Worm (Caenorhabditis elegans) whole organism, early embryonic: Measurements from ENCODE around the gene snt-2.

Source experiments
- B0310.2 ChIP-seq: sonication (generic microtip); optimal IDR thresholded peaks from 2 replicates; lab custom pipeline; 2016; ENCODE audit warnings: mild to moderate bottlenecking, missing genetic modification characterization, missing compliant biosample characterization
- F13C5.2 ChIP-seq: sonication (generic microtip); optimal IDR thresholded peaks from 2 replicates; lab custom pipeline; 2017; ENCODE audit warnings: mild to moderate bottlenecking, missing genetic modification characterization, inconsistent platforms, missing compliant biosample characterization
- aly-1 ChIP-seq: sonication (generic microtip); optimal IDR thresholded peaks from 2 replicates; lab custom pipeline; 2016; ENCODE audit warnings: missing genetic modification characterization, missing compliant biosample characterization
- ama-1 ChIP-seq: fragments of 150-350 bp; optimal IDR thresholded peaks from 2 replicates; lab custom pipeline; 2014
- ceh-13 ChIP-seq: fragments of 200-800 bp; sonication (Bioruptor generic); optimal IDR thresholded peaks from 2 replicates; lab custom pipeline; 2018; ENCODE audit warnings: mild to moderate bottlenecking, missing genetic modification characterization, missing compliant biosample characterization
- ceh-36 ChIP-seq: sonication (generic microtip); optimal IDR thresholded peaks from 2 replicates; lab custom pipeline; 2016; ENCODE audit warnings: missing genetic modification characterization, inconsistent platforms, missing compliant biosample characterization
- ets-7 ChIP-seq: sonication (generic microtip); optimal IDR thresholded peaks from 2 replicates; lab custom pipeline; 2016; ENCODE audit warnings: missing genotype, missing genetic modification characterization, missing compliant biosample characterization
- flt-1 ChIP-seq: fragments of 200-800 bp; sonication (Bioruptor generic); IDR thresholded peaks from 2 replicates; pipeline ENCODE4 v1.3.6; 2022; ENCODE audit warnings: missing genetic modification characterization, missing compliant biosample characterization
- hmbx-1 ChIP-seq: sonication (generic microtip); optimal IDR thresholded peaks from 2 replicates; lab custom pipeline; 2016; ENCODE audit warnings: mild to moderate bottlenecking, missing genetic modification characterization, missing compliant biosample characterization
- hmg-4 ChIP-seq: fragments of 200-800 bp; sonication (Bioruptor generic); optimal IDR thresholded peaks from 2 replicates; lab custom pipeline; 2018; ENCODE audit warnings: mild to moderate bottlenecking, missing genetic modification characterization, missing compliant biosample characterization
- hnd-1 ChIP-seq: sonication (generic microtip); optimal IDR thresholded peaks from 2 replicates; lab custom pipeline; 2016; ENCODE audit warnings: missing genetic modification characterization, missing compliant biosample characterization
- pes-1 ChIP-seq: fragments of 200-800 bp; sonication (Bioruptor generic); IDR thresholded peaks from 2 replicates; pipeline ENCODE4 v1.3.6; 2022; ENCODE audit warnings: missing genetic modification reagents, missing genetic modification characterization, missing compliant biosample characterization
- scrt-1 ChIP-seq: fragments of 200-800 bp; sonication (Bioruptor generic); IDR thresholded peaks from 2 replicates; pipeline ENCODE4 v1.3.6; 2022; ENCODE audit warnings: missing genetic modification characterization, missing compliant biosample characterization
- sea-1 ChIP-seq: fragments of 200-800 bp; sonication (Bioruptor generic); conservative IDR thresholded peaks from 2 replicates; pipeline ENCODE4 v1.3.6; 2022; ENCODE audit warnings: missing genetic modification characterization, missing compliant biosample characterization
- tbx-11 ChIP-seq: fragments of 200-800 bp; sonication (Bioruptor generic); IDR thresholded peaks from 2 replicates; pipeline ENCODE4 v1.3.6; 2022; ENCODE audit warnings: missing genetic modification characterization, missing compliant biosample characterization
- tbx-37 ChIP-seq: fragments of 200-800 bp; sonication (Bioruptor generic); conservative IDR thresholded peaks from 2 replicates; pipeline ENCODE4 v1.3.6; 2022; ENCODE audit warnings: missing genetic modification reagents, missing genetic modification characterization, missing compliant biosample characterization
- tra-4 ChIP-seq: sonication (generic microtip); optimal IDR thresholded peaks from 2 replicates; lab custom pipeline; 2017; ENCODE audit warnings: missing genetic modification characterization, missing compliant biosample characterization

Gene snt-2

DNA sequence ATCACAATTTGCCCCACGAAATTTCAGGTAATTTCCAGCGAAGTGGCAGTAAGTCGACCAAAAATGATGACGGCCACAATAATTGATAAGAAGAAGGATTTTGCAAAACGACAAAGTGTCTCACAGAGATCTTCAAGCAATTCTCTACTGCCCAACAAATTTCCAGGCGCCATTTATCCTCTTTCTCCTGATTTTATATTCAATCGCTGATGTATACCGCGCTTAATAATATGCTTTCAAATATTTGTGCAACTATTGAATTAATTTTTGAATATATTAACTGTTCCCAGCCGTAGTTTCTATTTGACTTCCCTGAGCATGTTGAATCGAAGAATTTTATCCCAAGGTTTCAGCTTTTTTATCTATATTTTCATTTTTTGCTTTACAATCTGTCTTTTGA, 22.6 kb downstream of the snt-2 start, which contains the start of gene tpst-2:
Gene tpst-2 (plus strand): TSS at position 301 of the 400 bp plus-strand sequence.
- TF ChIP-seq tbx-37 (GFP tag; lab: Robert Waterston, UW) = no peak
- no peak for TF ChIP-seq F13C5.2 (tag; lab: Kevin White, UChicago)
- no peak for TF ChIP-seq ama-1 (lab: Kevin White, UChicago)
- TF ChIP-seq ceh-36 (tag; lab: Kevin White, UChicago) = no peak
- TF ChIP-seq tbx-11 (GFP tag; lab: Robert Waterston, UW) = no peak

DNA sequence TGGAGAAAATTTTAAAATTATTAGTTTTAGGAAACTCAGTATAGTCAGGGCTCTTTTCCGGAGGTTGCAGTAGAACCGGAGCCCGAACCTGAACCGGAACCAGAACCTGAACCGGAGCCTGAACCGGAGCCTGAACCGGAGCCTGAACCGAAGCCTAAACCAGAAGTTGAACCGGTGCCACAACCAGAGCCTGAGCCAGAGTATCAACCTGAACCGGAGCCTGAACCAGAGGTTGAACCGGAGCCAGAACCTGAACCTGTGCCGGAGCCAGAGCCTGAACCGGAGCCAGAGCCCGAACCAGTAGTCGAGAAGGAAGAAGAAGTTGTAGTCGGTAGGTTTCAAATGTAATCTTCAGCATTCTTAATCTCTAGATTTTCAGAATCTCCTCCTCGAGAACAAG, 25.0 kb downstream of the snt-2 start:
- TF ChIP-seq B0310.2 (tag; lab: Kevin White, UChicago) (no peak), ets-7 (tag; lab: Kevin White, UChicago) (no peak)

DNA sequence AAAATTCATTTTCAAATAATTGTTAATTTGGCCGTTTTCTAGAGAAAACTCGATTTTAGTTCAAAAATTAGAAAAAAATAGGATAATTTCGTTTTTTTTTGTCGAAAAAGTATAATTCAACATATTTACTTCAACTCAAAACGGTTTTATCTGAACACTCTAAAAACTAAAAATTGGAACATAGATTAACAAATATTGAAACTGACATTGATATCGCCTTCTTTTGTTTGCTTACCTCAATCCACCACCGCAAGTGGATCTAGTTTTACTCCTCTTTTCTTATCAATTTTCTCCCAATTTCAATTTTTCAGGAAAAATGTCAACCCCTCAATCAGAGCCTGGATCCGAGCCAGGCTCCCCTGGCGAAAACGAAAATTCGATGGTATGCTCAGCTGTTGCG, 28.6 kb downstream of the snt-2 start, which contains the start of gene ptl-1:
Gene ptl-1 (plus strand): TSS at position 301 of the 400 bp plus-strand sequence.
- TF ChIP-seq hmg-4 (no peak), tbx-37 (GFP tag; lab: Robert Waterston, UW) (no peak), ceh-13 (GFP tag; lab: Kevin White, UChicago) (no peak), ets-7 (tag; lab: Kevin White, UChicago) (no peak), tra-4 (tag; lab: Kevin White, UChicago) (no peak), ama-1 (lab: Kevin White, UChicago) (no peak), tbx-11 (GFP tag; lab: Robert Waterston, UW) (no peak), flt-1 (GFP tag; lab: Robert Waterston, UW) (no peak), scrt-1 (GFP tag; lab: Robert Waterston, UW) (no peak), hmbx-1 (tag; lab: Kevin White, UChicago) (no peak), pes-1 (no peak), ceh-36 (tag; lab: Kevin White, UChicago) (no peak), B0310.2 (tag; lab: Kevin White, UChicago) (no peak), hnd-1 (tag; lab: Kevin White, UChicago) (no peak), aly-1 (no peak), sea-1 (no peak), F13C5.2 (tag; lab: Kevin White, UChicago) (no peak)

DNA sequence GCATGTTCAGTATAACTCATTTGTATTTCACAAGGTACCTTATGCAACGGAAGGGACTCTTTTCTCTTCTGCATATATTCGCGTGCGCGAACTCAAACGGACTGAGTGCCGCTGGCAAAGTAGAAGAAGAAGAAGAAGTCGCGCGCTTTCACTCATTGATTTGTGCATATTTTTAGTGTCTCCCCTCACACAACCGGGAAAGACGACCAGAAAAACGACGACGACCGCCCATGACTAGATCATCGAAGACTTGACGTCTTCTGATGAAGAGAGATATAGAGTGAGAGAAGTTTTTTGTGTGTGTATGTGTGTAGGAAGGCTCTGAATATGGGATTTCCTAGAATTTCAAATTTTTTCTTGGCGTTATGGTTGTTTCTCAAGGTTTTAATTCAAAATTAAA, 29.1 kb downstream of the snt-2 start:
- no peak for TF ChIP-seq flt-1 (GFP tag; lab: Robert Waterston, UW)
- TF ChIP-seq pes-1 = no peak
- no peak for TF ChIP-seq hmg-4
- TF ChIP-seq aly-1 = no peak
- no peak for TF ChIP-seq scrt-1 (GFP tag; lab: Robert Waterston, UW)
- TF ChIP-seq tbx-37 (GFP tag; lab: Robert Waterston, UW) = no peak
- no peak for TF ChIP-seq hmbx-1 (tag; lab: Kevin White, UChicago)
- no peak for TF ChIP-seq F13C5.2 (tag; lab: Kevin White, UChicago)
- TF ChIP-seq ets-7 (tag; lab: Kevin White, UChicago) = no peak
- no peak for TF ChIP-seq hnd-1 (tag; lab: Kevin White, UChicago)
- TF ChIP-seq sea-1 = no peak
- no peak for TF ChIP-seq tbx-11 (GFP tag; lab: Robert Waterston, UW)

DNA sequence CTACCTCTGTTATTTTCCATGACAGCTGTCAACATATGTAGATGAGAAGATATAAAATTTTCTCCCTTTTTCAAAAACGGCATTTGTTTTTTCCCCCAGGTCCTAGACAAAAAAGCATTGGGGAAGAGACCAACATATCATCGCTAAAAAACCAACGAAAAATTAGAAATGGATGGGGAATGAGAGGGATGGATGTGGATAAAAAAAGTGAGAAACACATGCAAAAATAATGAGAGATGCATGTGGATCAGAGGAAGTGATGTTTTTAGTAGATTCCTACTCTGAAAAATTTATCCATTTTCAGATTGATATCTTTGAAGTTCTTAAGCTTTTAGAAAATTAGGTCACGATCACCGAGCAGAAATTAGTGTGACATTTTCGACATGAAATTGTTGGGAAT, 31.0 kb downstream of the snt-2 start:
- no peak for TF ChIP-seq hnd-1 (tag; lab: Kevin White, UChicago)
- no peak for TF ChIP-seq sea-1
- no peak for TF ChIP-seq tbx-11 (GFP tag; lab: Robert Waterston, UW)
- no peak for TF ChIP-seq B0310.2 (tag; lab: Kevin White, UChicago)

DNA sequence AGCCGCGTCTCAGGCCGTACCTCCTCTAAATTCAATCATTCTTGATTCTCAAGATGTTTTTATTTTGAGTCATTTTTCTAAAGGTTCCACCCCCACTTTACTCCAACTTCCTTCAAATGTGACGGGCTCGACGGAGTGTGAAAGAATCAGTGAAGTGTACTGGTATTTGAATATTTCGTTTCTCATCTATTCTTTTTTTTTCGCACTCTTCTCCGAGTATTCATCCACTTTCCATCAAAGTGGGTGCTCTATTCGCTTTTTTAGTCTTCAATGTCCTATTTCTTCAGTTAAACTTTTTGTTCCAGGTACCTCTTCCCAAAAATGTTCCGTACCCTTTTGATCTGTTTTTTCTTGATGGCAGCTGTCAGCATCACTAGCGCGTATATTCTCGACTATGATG, 32.1 kb downstream of the snt-2 start, which contains the start of gene nlp-52:
Gene nlp-52 (plus strand): TSS at position 301 of the 400 bp plus-strand sequence.
- no peak for TF ChIP-seq B0310.2 (tag; lab: Kevin White, UChicago)

DNA sequence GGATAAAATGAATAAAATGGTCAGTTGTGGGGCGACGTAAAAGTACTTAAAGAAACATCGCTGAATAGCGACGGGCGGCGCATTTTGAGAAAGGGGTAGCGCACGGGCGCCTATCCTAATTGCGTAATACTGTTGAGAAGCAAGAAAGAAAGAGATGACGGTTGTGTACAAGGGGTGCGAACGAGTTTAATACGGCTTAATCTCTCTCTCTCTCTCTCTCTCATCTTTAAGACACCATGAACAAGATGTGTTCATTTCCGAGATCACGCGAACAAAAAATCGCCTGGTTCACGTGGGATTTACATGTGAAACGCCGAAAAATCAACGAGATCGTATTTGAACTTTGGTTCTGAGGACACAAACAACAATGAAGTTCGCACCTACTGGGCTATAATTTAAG, 33.9 kb downstream of the snt-2 start:
- TF ChIP-seq hmg-4 (no peak), B0310.2 (tag; lab: Kevin White, UChicago) (no peak), tra-4 (tag; lab: Kevin White, UChicago) (no peak), ceh-36 (tag; lab: Kevin White, UChicago) (no peak), ets-7 (tag; lab: Kevin White, UChicago) (no peak), pes-1 (no peak), flt-1 (GFP tag; lab: Robert Waterston, UW) (no peak), ama-1 (lab: Kevin White, UChicago) (no peak), ceh-13 (GFP tag; lab: Kevin White, UChicago) (no peak), hnd-1 (tag; lab: Kevin White, UChicago) (no peak), hmbx-1 (tag; lab: Kevin White, UChicago) (no peak), tbx-11 (GFP tag; lab: Robert Waterston, UW) (no peak), tbx-37 (GFP tag; lab: Robert Waterston, UW) (no peak), sea-1 (no peak), scrt-1 (GFP tag; lab: Robert Waterston, UW) (no peak), aly-1 (no peak)

DNA sequence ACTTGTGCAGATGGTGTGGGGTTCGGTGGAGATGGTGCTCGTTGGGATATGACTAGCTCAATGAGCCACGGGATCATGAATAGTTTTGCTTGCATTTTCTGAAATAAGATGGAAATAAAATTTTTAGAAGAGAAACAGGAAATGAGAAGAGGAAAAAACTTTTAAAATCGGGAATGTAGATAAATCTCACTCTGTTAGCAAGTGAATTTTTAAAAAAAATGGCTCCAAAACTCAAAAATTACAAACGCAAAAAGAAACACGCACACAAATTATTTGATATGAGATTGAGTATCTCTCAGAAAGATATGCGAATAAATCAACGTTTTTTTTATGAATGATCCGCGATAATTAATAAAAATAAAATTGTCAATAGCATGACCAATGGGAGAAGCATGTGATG, 35.6 kb downstream of the snt-2 start, which contains the start of gene T17H7.7:
Gene T17H7.7 (minus strand): TSS at position 101 of the 400 bp plus-strand sequence.
- TF ChIP-seq aly-1 = no peak
- TF ChIP-seq B0310.2 (tag; lab: Kevin White, UChicago) = no peak
- no peak for TF ChIP-seq ets-7 (tag; lab: Kevin White, UChicago)
- TF ChIP-seq hnd-1 (tag; lab: Kevin White, UChicago) = no peak
- TF ChIP-seq ceh-36 (tag; lab: Kevin White, UChicago) = no peak
- no peak for TF ChIP-seq scrt-1 (GFP tag; lab: Robert Waterston, UW)
- no peak for TF ChIP-seq F13C5.2 (tag; lab: Kevin White, UChicago)
- TF ChIP-seq tbx-37 (GFP tag; lab: Robert Waterston, UW) = no peak
- no peak for TF ChIP-seq sea-1
- no peak for TF ChIP-seq pes-1
- no peak for TF ChIP-seq flt-1 (GFP tag; lab: Robert Waterston, UW)
- TF ChIP-seq hmbx-1 (tag; lab: Kevin White, UChicago) = no peak
- no peak for TF ChIP-seq tra-4 (tag; lab: Kevin White, UChicago)
- TF ChIP-seq hmg-4 = no peak
- TF ChIP-seq tbx-11 (GFP tag; lab: Robert Waterston, UW) = no peak
- no peak for TF ChIP-seq ama-1 (lab: Kevin White, UChicago)
- no peak for TF ChIP-seq ceh-13 (GFP tag; lab: Kevin White, UChicago)
